Worm (Caenorhabditis elegans) whole organism, L4 larva: Measurements from ENCODE around the gene C16D2.1.

Experiments used
- D1046.2 ChIP-seq: fragments of 200-800 bp; sonication (Bioruptor generic); IDR thresholded peaks from 2 replicates; pipeline ENCODE4 v1.3.6; 2022; ENCODE audit warnings: missing genetic modification characterization, missing compliant biosample characterization
- F26F4.8 ChIP-seq: fragments of 200-800 bp; sonication (Bioruptor generic); conservative IDR thresholded peaks from 2 replicates; pipeline ENCODE4 v1.3.6; 2022; ENCODE audit warnings: missing genetic modification characterization, missing compliant biosample characterization
- F49E8.2 ChIP-seq: sonication (generic microtip); optimal IDR thresholded peaks from 2 replicates; lab custom pipeline; 2016; ENCODE audit warnings: missing compliant biosample characterization, mild to moderate bottlenecking, missing genetic modification characterization, borderline replicate concordance
- T26A8.4 ChIP-seq: fragments of 200-800 bp; sonication (Bioruptor generic); IDR thresholded peaks from 2 replicates; pipeline ENCODE4 v1.3.6; 2022; ENCODE audit warnings: missing genetic modification characterization, missing compliant biosample characterization
- Y48G9A.11 ChIP-seq: fragments of 200-800 bp; sonication (Bioruptor generic); IDR thresholded peaks from 2 replicates; pipeline ENCODE4 v1.3.6; 2022; ENCODE audit warnings: missing genetic modification reagents, missing genetic modification characterization, missing compliant biosample characterization
- Y5F2A.4 ChIP-seq: fragments of 200-800 bp; sonication (Bioruptor generic); optimal IDR thresholded peaks from 2 replicates; lab custom pipeline; 2018; ENCODE audit warnings: mild to moderate bottlenecking, missing genetic modification characterization, missing compliant biosample characterization
- ZK546.5 ChIP-seq, 2 experiments: sonication (generic microtip); optimal IDR thresholded peaks; 2 replicates each; lab custom pipeline; 2017; ENCODE audit warnings: missing biosample characterization in 2 of 2, missing genetic modification characterization in 2 of 2
- ama-1 ChIP-seq: fragments of 150-350 bp; optimal IDR thresholded peaks from 2 replicates; lab custom pipeline; 2014; ENCODE audit warnings: inconsistent platforms, mixed read lengths
- attf-4 ChIP-seq: sonication (generic microtip); optimal IDR thresholded peaks from 3 replicates; lab custom pipeline; 2017; ENCODE audit warnings: missing biosample characterization, missing genetic modification characterization
- ceh-82 ChIP-seq: sonication (generic microtip); optimal IDR thresholded peaks from 2 replicates; lab custom pipeline; 2017; ENCODE audit warnings: missing biosample characterization, missing genetic modification characterization
- ces-1 ChIP-seq: fragments of 150-350 bp; sonication (generic microtip); optimal IDR thresholded peaks from 4 replicates; lab custom pipeline; 2014; ENCODE audit warnings: missing biosample characterization, missing genetic modification reagents, missing genetic modification characterization
- daf-16 ChIP-seq, 3 experiments: sonication (generic microtip); optimal IDR thresholded peaks; 2 replicates each; lab custom pipeline; 2016 to 2017; ENCODE audit warnings: missing genetic modification characterization in 3 of 3, missing genetic modification reagents in 3 of 3, mild to moderate bottlenecking in 2 of 3, missing compliant biosample characterization in 2 of 3, missing biosample characterization in 1 of 3, moderate library complexity in 1 of 3
- daf-19 ChIP-seq: fragments of 200-800 bp; sonication (Bioruptor generic); conservative IDR thresholded peaks from 2 replicates; pipeline ENCODE4 v1.3.6; 2022; ENCODE audit warnings: missing genetic modification characterization, missing compliant biosample characterization
- dmd-9 ChIP-seq: fragments of 200-800 bp; sonication (Bioruptor generic); IDR thresholded peaks from 2 replicates; pipeline ENCODE4 v1.3.6; 2022; ENCODE audit warnings: missing genetic modification reagents, missing genetic modification characterization, missing compliant biosample characterization
- dpl-1 ChIP-seq: fragments of 150-350 bp; optimal IDR thresholded peaks from 2 replicates; lab custom pipeline; 2014; ENCODE audit warnings: missing biosample characterization, missing genetic modification reagents, missing genetic modification characterization
- duxl-1 ChIP-seq: sonication (generic microtip); optimal IDR thresholded peaks from 2 replicates; lab custom pipeline; 2016; ENCODE audit warnings: mild to moderate bottlenecking, missing genetic modification characterization, moderate library complexity, missing compliant biosample characterization; ENCODE audit not compliant: poor library complexity
- egl-27 ChIP-seq: sonication (generic microtip); optimal IDR thresholded peaks from 3 replicates; lab custom pipeline; 2017; ENCODE audit warnings: missing biosample characterization, missing genetic modification reagents, missing genetic modification characterization
- fkh-10 ChIP-seq: fragments of 150-350 bp; optimal IDR thresholded peaks from 2 replicates; lab custom pipeline; 2014; ENCODE audit warnings: missing biosample characterization, missing genetic modification reagents, missing genetic modification characterization
- jun-1 ChIP-seq: fragments of 150-350 bp; optimal IDR thresholded peaks from 2 replicates; lab custom pipeline; 2014; ENCODE audit warnings: missing biosample characterization, missing genetic modification reagents, missing genetic modification characterization
- lim-7 ChIP-seq: fragments of 200-800 bp; sonication (Bioruptor generic); IDR thresholded peaks from 2 replicates; pipeline ENCODE4 v1.3.6; 2022; ENCODE audit warnings: missing genetic modification characterization, missing compliant biosample characterization
- lin-15B ChIP-seq: fragments of 150-350 bp; sonication (generic microtip); optimal IDR thresholded peaks from 3 replicates; lab custom pipeline; 2014; ENCODE audit warnings: missing biosample characterization, missing genetic modification characterization
- lin-29 ChIP-seq: fragments of 200-800 bp; sonication (Bioruptor generic); IDR thresholded peaks from 2 replicates; pipeline ENCODE4 v1.3.6; 2022; ENCODE audit warnings: missing genetic modification reagents, missing genetic modification characterization, missing compliant biosample characterization
- lin-39 ChIP-seq: fragments of 150-350 bp; optimal IDR thresholded peaks from 2 replicates; lab custom pipeline; 2014; ENCODE audit warnings: missing biosample characterization, missing genetic modification reagents, missing genetic modification characterization
- lsy-2 ChIP-seq, 2 experiments: fragments of 150-350 bp in 1 of 2; sonication (generic microtip) in 1 of 2; optimal IDR thresholded peaks; 2 replicates each; lab custom pipeline; 2014 to 2017; ENCODE audit warnings: missing biosample characterization in 2 of 2, missing genetic modification characterization in 2 of 2
- madf-5 ChIP-seq, 2 experiments: fragments of 200-800 bp; sonication (Bioruptor generic); IDR thresholded peaks; 2 replicates each; pipeline ENCODE4 v1.3.6; 2022; ENCODE audit warnings: missing compliant biosample characterization in 2 of 2, missing genetic modification characterization in 2 of 2
- madf-9 ChIP-seq: fragments of 200-800 bp; sonication (Bioruptor generic); conservative IDR thresholded peaks from 2 replicates; pipeline ENCODE4 v1.3.6; 2022; ENCODE audit warnings: missing genetic modification reagents, missing genetic modification characterization, missing compliant biosample characterization
- mdl-1 ChIP-seq, 2 experiments: fragments of 150-350 bp in 1 of 2; sonication (generic microtip) in 1 of 2; optimal IDR thresholded peaks; 2 replicates each; lab custom pipeline; 2014 to 2017; ENCODE audit warnings: missing biosample characterization in 2 of 2, missing genetic modification characterization in 2 of 2
- mdt-29 ChIP-seq: fragments of 200-800 bp; sonication (Bioruptor generic); IDR thresholded peaks from 2 replicates; pipeline ENCODE4 v1.3.6; 2022; ENCODE audit warnings: missing genetic modification reagents, missing genetic modification characterization, missing compliant biosample characterization
- mep-1 ChIP-seq: fragments of 150-350 bp; sonication (generic microtip); optimal IDR thresholded peaks from 3 replicates; lab custom pipeline; 2014; ENCODE audit warnings: missing biosample characterization, missing genetic modification characterization
- mxl-3 ChIP-seq: fragments of 200-800 bp; sonication (Bioruptor generic); optimal IDR thresholded peaks from 2 replicates; lab custom pipeline; 2018; ENCODE audit warnings: mild to moderate bottlenecking, missing genetic modification characterization, missing compliant biosample characterization
- nhr-41 ChIP-seq: fragments of 200-800 bp; sonication (Bioruptor generic); IDR thresholded peaks from 2 replicates; pipeline ENCODE4 v1.3.6; 2022; ENCODE audit warnings: missing genetic modification reagents, missing genetic modification characterization, missing compliant biosample characterization
- nhr-48 ChIP-seq: sonication (generic microtip); optimal IDR thresholded peaks from 2 replicates; lab custom pipeline; 2016; ENCODE audit warnings: mild to moderate bottlenecking, missing genetic modification characterization, missing compliant biosample characterization
- nhr-76 ChIP-seq: fragments of 150-350 bp; optimal IDR thresholded peaks from 2 replicates; lab custom pipeline; 2014; ENCODE audit warnings: missing biosample characterization, missing genetic modification characterization
- saeg-2 ChIP-seq: fragments of 200-800 bp; sonication (Bioruptor generic); IDR thresholded peaks from 2 replicates; pipeline ENCODE4 v1.3.6; 2022; ENCODE audit warnings: missing genetic modification reagents, missing genetic modification characterization, missing compliant biosample characterization
- sdz-12 ChIP-seq: fragments of 200-800 bp; sonication (Bioruptor generic); optimal IDR thresholded peaks from 2 replicates; lab custom pipeline; 2018; ENCODE audit warnings: mild to moderate bottlenecking, missing genetic modification characterization, missing compliant biosample characterization
- skn-1 ChIP-seq: fragments of 150-350 bp; optimal IDR thresholded peaks from 2 replicates; lab custom pipeline; 2014; ENCODE audit warnings: missing biosample characterization, missing genetic modification characterization
- snpc-4 ChIP-seq: fragments of 150-350 bp; optimal IDR thresholded peaks from 2 replicates; lab custom pipeline; 2014; ENCODE audit warnings: missing biosample characterization, missing genetic modification characterization
- unc-130 ChIP-seq: sonication (generic microtip); optimal IDR thresholded peaks from 2 replicates; lab custom pipeline; 2016; ENCODE audit warnings: missing genetic modification reagents, missing genetic modification characterization, missing compliant biosample characterization
- zfp-3 ChIP-seq: fragments of 200-800 bp; sonication (Bioruptor generic); conservative IDR thresholded peaks from 2 replicates; pipeline ENCODE4 v1.3.6; 2022; ENCODE audit warnings: missing genetic modification reagents, missing genetic modification characterization, missing compliant biosample characterization
- zip-2 ChIP-seq: fragments of 150-350 bp; optimal IDR thresholded peaks from 2 replicates; lab custom pipeline; 2014; ENCODE audit warnings: missing biosample characterization, missing genetic modification characterization

The C16D2.1 gene

DNA sequence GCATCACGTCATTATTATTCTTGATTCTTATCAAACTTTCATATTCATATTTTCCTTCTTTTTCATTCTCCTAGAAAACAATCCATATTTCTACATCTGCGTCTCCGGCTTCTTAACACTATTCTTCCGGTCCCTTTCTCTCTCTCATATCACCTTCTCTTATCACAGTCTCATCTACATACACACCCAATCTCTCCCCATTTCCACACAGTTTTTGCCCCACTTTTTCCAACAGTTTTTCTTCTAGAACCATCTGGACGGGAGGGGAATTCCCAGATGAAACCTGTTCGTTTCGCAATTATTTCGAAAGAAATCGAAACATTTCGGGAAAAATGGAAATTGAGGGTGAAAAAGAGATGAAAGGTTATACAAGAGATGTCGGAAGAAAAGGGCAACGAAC, 3.3 kb upstream of the C16D2.1 start (continued):
- no peak for TF ChIP-seq daf-16 (GFP tag; optimal IDR thresholded peaks at IDR 0.05; lab: Kevin White, UChicago)
- TF ChIP-seq daf-16 (tag; optimal IDR thresholded peaks at IDR 0.05; lab: Kevin White, UChicago), result peak; percentile 85
- no peak for TF ChIP-seq lin-39 (tag; lab: Kevin White, UChicago)
- TF ChIP-seq nhr-41 (GFP tag; lab: Robert Waterston, UW), result 0 out of 2 replicates have a peak, but pooled peaks have one; percentile 6
- TF ChIP-seq dpl-1 (GFP tag; lab: Kevin White, UChicago), result peak; percentile 42
- no peak for TF ChIP-seq saeg-2 (GFP tag; lab: Robert Waterston, UW)
- TF ChIP-seq mdt-29 (GFP tag; lab: Robert Waterston, UW), result peak; percentile 83

DNA sequence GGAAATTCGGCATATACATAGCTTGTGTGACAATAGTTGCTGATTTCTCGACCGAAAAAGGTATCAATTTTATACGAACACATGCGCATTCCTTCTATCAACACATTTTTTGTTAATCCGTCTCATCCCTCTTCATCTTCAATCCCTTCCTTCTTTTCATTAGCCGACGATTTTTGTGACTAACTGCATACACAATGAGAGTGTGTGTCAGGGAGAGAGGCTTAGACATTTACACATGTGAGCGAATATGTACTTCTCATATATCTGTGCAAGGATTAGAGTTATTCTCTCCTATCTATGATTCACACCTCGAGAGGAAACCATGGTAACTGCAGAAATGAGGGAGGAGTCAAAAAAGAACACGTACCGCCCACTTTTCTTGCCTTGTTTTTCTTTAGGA, 1.1 kb upstream of the C16D2.1 start:
- peak in 1 of 2 experiments; percentile 3 for TF ChIP-seq lsy-2 (tag; optimal IDR thresholded peaks at IDR 0.05; lab: Kevin White, UChicago)
- no peak for TF ChIP-seq sdz-12
- no peak for TF ChIP-seq egl-27 (tag; lab: Kevin White, UChicago)
- TF ChIP-seq nhr-48 (tag; lab: Kevin White, UChicago), result no peak
- peak; percentile 11 for TF ChIP-seq mxl-3 (GFP tag; lab: Kevin White, UChicago)
- TF ChIP-seq snpc-4 (tag; lab: Kevin White, UChicago), result no peak
- no peak for TF ChIP-seq T26A8.4 (GFP tag; lab: Robert Waterston, UW)
- TF ChIP-seq ama-1 (lab: Kevin White, UChicago), result no peak
- TF ChIP-seq nhr-76 (tag; lab: Kevin White, UChicago), result no peak
- TF ChIP-seq daf-19 (GFP tag; lab: Robert Waterston, UW), result no peak
- TF ChIP-seq ceh-82, result no peak
- TF ChIP-seq zfp-3, result no peak
- no peak for TF ChIP-seq lin-29 (GFP tag; lab: Robert Waterston, UW)
- TF ChIP-seq attf-4 (tag; lab: Kevin White, UChicago), result no peak
- no peak for TF ChIP-seq lin-39 (tag; lab: Kevin White, UChicago)
- no peak for TF ChIP-seq saeg-2 (GFP tag; lab: Robert Waterston, UW)
- TF ChIP-seq, all 104 proteins: peak for 2

DNA sequence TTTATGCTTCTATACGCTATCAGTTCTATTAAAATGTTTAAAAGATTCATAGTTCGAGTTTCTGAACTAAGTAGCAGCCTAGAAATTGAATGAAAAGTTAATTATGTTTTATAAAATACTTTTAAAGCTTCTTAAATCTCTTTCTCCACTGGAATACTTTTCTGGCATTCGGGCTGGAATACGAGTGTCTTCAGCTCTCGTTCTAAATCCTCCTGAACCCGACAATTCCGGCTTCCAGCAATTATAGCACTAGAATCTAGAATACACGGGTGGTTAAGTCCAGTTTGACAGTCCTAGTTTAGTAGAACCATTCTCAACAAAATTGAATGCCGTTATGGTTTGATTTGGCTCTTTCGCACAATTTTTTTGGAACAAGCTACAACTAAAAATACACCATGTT, 875 bp downstream of the C16D2.1 start:
- TF ChIP-seq mep-1 (tag; lab: Kevin White, UChicago) (peak; percentile 48), Y5F2A.4 (GFP tag; lab: Kevin White, UChicago) (peak; percentile 18), lim-7 (GFP tag; lab: Robert Waterston, UW) (no peak), zip-2 (no peak), jun-1 (tag; lab: Kevin White, UChicago) (peak; percentile 92)

DNA sequence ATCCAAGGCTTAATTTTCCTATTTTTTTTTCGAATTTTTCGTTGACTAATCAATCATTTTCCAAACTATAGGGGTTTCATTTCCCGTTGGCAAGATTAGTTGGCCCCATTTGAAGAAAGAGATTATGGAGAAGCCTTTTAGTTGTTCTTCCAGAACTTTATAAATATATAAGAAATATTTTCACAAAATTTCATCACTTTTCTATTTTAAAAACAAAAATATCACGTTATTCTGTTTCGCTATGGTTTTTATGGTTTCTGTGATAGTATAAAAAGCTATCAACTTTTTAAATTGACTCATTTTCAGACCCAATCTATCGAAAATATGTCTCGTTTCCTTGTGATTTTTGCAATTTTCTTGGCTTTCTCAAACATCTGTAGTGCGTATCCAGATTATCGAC, 4.4 kb downstream of the C16D2.1 start, which contains the start of gene nlp-78:
Gene nlp-78, plus strand, starts transcription at position 301 of the 400 bp plus-strand sequence.
- no peak for TF ChIP-seq saeg-2 (GFP tag; lab: Robert Waterston, UW)
- TF ChIP-seq lin-15B (tag; lab: Kevin White, UChicago), result no peak
- TF ChIP-seq lim-7 (GFP tag; lab: Robert Waterston, UW), result no peak
- TF ChIP-seq unc-130 (GFP tag; lab: Kevin White, UChicago), result no peak
- TF ChIP-seq D1046.2 (GFP tag; lab: Robert Waterston, UW), result no peak

DNA sequence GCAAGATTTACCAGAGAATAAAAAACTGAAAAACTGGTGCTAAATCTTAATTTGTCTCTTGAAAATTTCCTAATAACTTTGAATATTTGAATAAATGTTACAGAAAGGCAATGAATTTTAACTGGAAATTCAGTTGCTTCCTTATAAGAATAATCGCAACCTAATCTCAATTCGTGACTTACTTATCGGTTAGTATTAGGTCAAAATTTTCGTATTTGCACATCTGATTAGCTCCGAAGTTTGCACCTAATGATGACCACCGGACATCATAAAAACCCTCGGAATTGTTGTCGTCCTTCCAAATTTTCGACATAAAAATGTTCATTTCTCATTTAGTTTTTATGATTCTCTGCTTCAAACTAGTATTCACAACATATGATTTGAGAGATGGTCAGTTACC, 6.3 kb downstream of the C16D2.1 start, which contains the start of gene C16D2.3:
Gene C16D2.3, plus strand, starts transcription at position 301 of the 400 bp plus-strand sequence.
- no peak for TF ChIP-seq lim-7 (GFP tag; lab: Robert Waterston, UW)
- no peak for TF ChIP-seq F49E8.2
- no peak for TF ChIP-seq mep-1 (tag; lab: Kevin White, UChicago)
- no peak for TF ChIP-seq skn-1 (tag; lab: Kevin White, UChicago)
- no peak for TF ChIP-seq jun-1 (tag; lab: Kevin White, UChicago)
- no peak for TF ChIP-seq madf-9 (GFP tag; lab: Robert Waterston, UW)
- no peak for TF ChIP-seq ceh-82
- TF ChIP-seq ces-1 (GFP tag; lab: Kevin White, UChicago), result no peak
- TF ChIP-seq duxl-1 (tag; lab: Kevin White, UChicago), result no peak
- no peak for TF ChIP-seq Y48G9A.11 (GFP tag; lab: Robert Waterston, UW)
- TF ChIP-seq nhr-76 (tag; lab: Kevin White, UChicago), result no peak
- no peak for TF ChIP-seq fkh-10
- TF ChIP-seq ZK546.5 (tag; optimal IDR thresholded peaks at IDR 0.05; lab: Kevin White, UChicago), result no peak
- TF ChIP-seq madf-5 (GFP tag; IDR thresholded peaks at IDR 0.05; lab: Robert Waterston, UW), result no peak
- no peak for TF ChIP-seq mdl-1 (tag; optimal IDR thresholded peaks at IDR 0.05; lab: Kevin White, UChicago)
- no peak for TF ChIP-seq dmd-9 (GFP tag; lab: Robert Waterston, UW)
- no peak for TF ChIP-seq Y5F2A.4 (GFP tag; lab: Kevin White, UChicago)
- TF ChIP-seq saeg-2 (GFP tag; lab: Robert Waterston, UW), result no peak
- TF ChIP-seq F26F4.8 (GFP tag; lab: Robert Waterston, UW), result no peak
- TF ChIP-seq, all 104 proteins: peak for 0
